Worm (Caenorhabditis elegans) whole organism, L4/young adult: ENCODE measurements around the gene Y54B9A.1.
"Not testable (repeated sequence)": the region's sequence is repeated elsewhere in the genome, so short reads cannot be mapped to it uniquely, and the experiment has no call there.

Experiments
- W03F9.2 ChIP-seq: fragments of 150-350 bp; optimal IDR thresholded peaks from 2 replicates; lab custom pipeline; 2014; ENCODE audit warnings: missing biosample characterization, missing genetic modification characterization
- dao-5 ChIP-seq: sonication (generic microtip); optimal IDR thresholded peaks from 2 replicates; lab custom pipeline; 2016; ENCODE audit warnings: missing genotype, missing genetic modification characterization, moderate library complexity, missing compliant biosample characterization
- him-1 ChIP-seq: sonication (generic microtip); optimal IDR thresholded peaks from 2 replicates; lab custom pipeline; 2016; ENCODE audit warnings: missing genotype, missing genetic modification reagents, missing genetic modification characterization, missing compliant biosample characterization

DNA sequence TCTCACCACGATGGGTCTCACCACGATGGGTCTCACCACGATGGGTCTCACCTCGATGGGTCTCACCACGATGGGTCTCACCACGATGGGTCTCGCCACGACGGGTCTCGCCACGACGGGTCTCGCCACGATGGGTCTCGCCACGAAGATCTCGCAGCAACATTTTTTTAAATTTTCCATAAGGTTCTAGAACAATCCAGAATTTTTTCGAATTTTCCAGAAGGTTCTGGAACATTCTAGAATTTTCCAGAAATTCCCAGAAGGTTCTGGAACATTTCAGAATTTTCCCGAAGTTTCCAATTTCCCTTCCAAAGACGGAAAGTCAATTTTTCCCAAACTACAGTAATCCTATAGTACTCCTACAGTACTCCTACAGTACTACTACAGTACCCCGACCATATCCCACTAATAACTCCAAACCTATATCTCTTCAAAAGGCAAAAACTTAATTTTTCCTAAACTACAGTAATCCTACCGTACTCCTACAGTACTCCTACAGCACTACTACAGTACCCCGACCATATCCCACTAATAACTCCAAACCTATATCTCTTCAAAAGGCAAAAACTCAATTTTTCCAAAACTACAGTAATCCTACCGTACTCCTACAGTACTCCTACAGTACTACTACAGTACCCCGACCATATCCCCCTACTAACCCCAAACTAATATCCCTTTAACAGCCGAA lies at the start of gene Y54B9A.1:
- TF ChIP-seq W03F9.2 (tag; lab: Kevin White, UChicago); him-1; dao-5: not testable (repeated sequence)
